Worm (Caenorhabditis elegans) whole organism, mixed stage, embryonic: ENCODE measurements around the gene C49G7.7.

Experiments used
- pha-4 ChIP-seq: fragments of 150-350 bp; optimal IDR thresholded peaks from 2 replicates; lab custom pipeline; 2018; ENCODE audit warnings: missing biosample characterization, missing genetic modification reagents, missing genetic modification characterization
- unc-39 ChIP-seq: fragments of 150-350 bp; optimal IDR thresholded peaks from 2 replicates; lab custom pipeline; 2014; ENCODE audit warnings: missing biosample characterization, missing genetic modification characterization
- unc-62 ChIP-seq: fragments of 150-350 bp; optimal IDR thresholded peaks from 2 replicates; lab custom pipeline; 2014; ENCODE audit warnings: missing biosample characterization, missing genetic modification reagents, missing genetic modification characterization

- TF ChIP-seq unc-39 (tag; lab: Kevin White, UChicago) (no peak), pha-4 (no peak), unc-62 (GFP tag; lab: Kevin White, UChicago) (no peak)
Measured at ce11 chrV:3989070-3989469, 45.2 kb upstream of the C49G7.7 start, which contains the start of gene nlp-27.
